Worm (Caenorhabditis elegans) whole organism, L1 larva: Measurements from ENCODE around the gene F01D5.2.
A peak's percentile ranks its signal among the peaks of the same experiment; 100 is the strongest.

Experiments
- C34B4.2 ChIP-seq: sonication (generic microtip); optimal IDR thresholded peaks from 2 replicates; lab custom pipeline; 2017; ENCODE audit warnings: mild to moderate bottlenecking, missing genetic modification characterization, missing compliant biosample characterization
- aha-1 ChIP-seq: fragments of 150-350 bp; optimal IDR thresholded peaks from 2 replicates; lab custom pipeline; 2014; ENCODE audit warnings: missing biosample characterization, missing genetic modification characterization
- alr-1 ChIP-seq: fragments of 200-800 bp; sonication (Bioruptor generic); optimal IDR thresholded peaks from 2 replicates; lab custom pipeline; 2018; ENCODE audit warnings: borderline replicate concordance, mild to moderate bottlenecking, missing genetic modification characterization, missing compliant biosample characterization
- aly-2 ChIP-seq: fragments of 150-350 bp; optimal IDR thresholded peaks from 2 replicates; lab custom pipeline; 2014; ENCODE audit warnings: missing biosample characterization, missing genetic modification characterization
- ama-1 ChIP-seq: fragments of 150-350 bp; optimal IDR thresholded peaks from 2 replicates; lab custom pipeline; 2014
- ceh-8 ChIP-seq: fragments of 200-800 bp; sonication (Bioruptor generic); optimal IDR thresholded peaks from 2 replicates; lab custom pipeline; 2018; ENCODE audit warnings: mild to moderate bottlenecking, missing genetic modification characterization, moderate library complexity, missing compliant biosample characterization
- ceh-82 ChIP-seq, 3 experiments: fragments of 150-350 bp in 1 of 3; sonication (generic microtip) in 2 of 3; optimal IDR thresholded peaks; 2 replicates each; lab custom pipeline; 2014 to 2017; ENCODE audit warnings: missing biosample characterization in 3 of 3, missing genetic modification characterization in 3 of 3
- ceh-88 ChIP-seq: fragments of 200-800 bp; sonication (Bioruptor generic); IDR thresholded peaks from 2 replicates; pipeline ENCODE4 v1.3.6; 2022; ENCODE audit warnings: missing genetic modification characterization, missing compliant biosample characterization
- dpl-1 ChIP-seq, 3 experiments: fragments of 150-350 bp in 2 of 3; sonication (generic microtip) in 1 of 3; optimal IDR thresholded peaks; 2 replicates each; lab custom pipeline; 2014 to 2017; ENCODE audit warnings: missing biosample characterization in 3 of 3, missing genetic modification characterization in 3 of 3, missing genetic modification reagents in 3 of 3
- efl-1 ChIP-seq, 4 experiments: fragments of 150-350 bp; optimal IDR thresholded peaks in 3 of 4; peaks in 1 of 4; 1 replicate in 1 of 4; 2 replicates in 3 of 4; lab custom pipeline; 2014; ENCODE audit warnings: missing biosample characterization in 2 of 4, missing genetic modification characterization in 2 of 4, missing genetic modification reagents in 2 of 4
- efl-3 ChIP-seq: fragments of 200-800 bp; sonication (Bioruptor generic); optimal IDR thresholded peaks from 2 replicates; lab custom pipeline; 2018; ENCODE audit warnings: mild to moderate bottlenecking, missing genetic modification characterization, missing compliant biosample characterization
- elt-2 ChIP-seq: sonication (generic microtip); optimal IDR thresholded peaks from 2 replicates; lab custom pipeline; 2016; ENCODE audit warnings: missing genetic modification characterization, mild to moderate bottlenecking, inconsistent platforms, missing compliant biosample characterization, missing genetic modification reagents
- elt-3 ChIP-seq, 6 experiments: fragments of 150-350 bp in 1 of 6; sonication (generic microtip); optimal IDR thresholded peaks; 2 replicates each; lab custom pipeline; 2017 to 2018; ENCODE audit warnings: missing biosample characterization in 6 of 6, missing genetic modification characterization in 6 of 6, inconsistent platforms in 1 of 6
- fkh-8 ChIP-seq: sonication (generic microtip); optimal IDR thresholded peaks from 2 replicates; lab custom pipeline; 2016; ENCODE audit warnings: mild to moderate bottlenecking, missing genetic modification characterization, missing compliant biosample characterization
- fos-1 ChIP-seq: fragments of 150-350 bp; optimal IDR thresholded peaks from 2 replicates; lab custom pipeline; 2014; ENCODE audit warnings: missing biosample characterization, missing genetic modification characterization
- hlh-4 ChIP-seq: sonication (generic microtip); optimal IDR thresholded peaks from 2 replicates; lab custom pipeline; 2016; ENCODE audit warnings: mild to moderate bottlenecking, missing genetic modification characterization, missing compliant biosample characterization
- hpl-2 ChIP-seq: fragments of 150-350 bp; optimal IDR thresholded peaks from 2 replicates; lab custom pipeline; 2014; ENCODE audit warnings: missing biosample characterization, missing genetic modification reagents, missing genetic modification characterization
- isw-1 ChIP-seq: fragments of 200-800 bp; sonication (Bioruptor generic); IDR thresholded peaks from 2 replicates; pipeline ENCODE4 v1.3.6; 2022; ENCODE audit warnings: missing genetic modification characterization, missing compliant biosample characterization
- jun-1 ChIP-seq: fragments of 150-350 bp; optimal IDR thresholded peaks from 2 replicates; lab custom pipeline; 2014; ENCODE audit warnings: missing biosample characterization, missing genetic modification reagents, missing genetic modification characterization
- lin-13 ChIP-seq: fragments of 150-350 bp; optimal IDR thresholded peaks from 2 replicates; lab custom pipeline; 2014; ENCODE audit warnings: missing biosample characterization, missing genetic modification reagents, missing genetic modification characterization
- lin-14 ChIP-seq: fragments of 200-800 bp; sonication (Bioruptor generic); optimal IDR thresholded peaks from 2 replicates; lab custom pipeline; 2018; ENCODE audit warnings: mild to moderate bottlenecking, missing genetic modification characterization, moderate library complexity, missing compliant biosample characterization
- lin-35 ChIP-seq, 2 experiments: fragments of 150-350 bp; optimal IDR thresholded peaks; 2 replicates each; lab custom pipeline; 2014; ENCODE audit warnings: missing biosample characterization in 2 of 2, missing genetic modification characterization in 2 of 2, missing genetic modification reagents in 2 of 2
- lsy-2 ChIP-seq, 2 experiments: fragments of 150-350 bp; optimal IDR thresholded peaks; 2 replicates each; lab custom pipeline; 2014; ENCODE audit warnings: missing biosample characterization in 2 of 2, missing genetic modification characterization in 2 of 2
- mef-2 ChIP-seq: fragments of 150-350 bp; optimal IDR thresholded peaks from 2 replicates; lab custom pipeline; 2014; ENCODE audit warnings: missing biosample characterization, missing genetic modification characterization
- mep-1 ChIP-seq: fragments of 150-350 bp; optimal IDR thresholded peaks from 2 replicates; lab custom pipeline; 2014; ENCODE audit warnings: missing biosample characterization, missing genetic modification characterization
- nhr-19 ChIP-seq: fragments of 200-800 bp; sonication (Bioruptor generic); conservative IDR thresholded peaks from 2 replicates; pipeline ENCODE4 v1.3.6; 2022; ENCODE audit warnings: missing genetic modification characterization, missing compliant biosample characterization
- nhr-237 ChIP-seq: fragments of 150-350 bp; optimal IDR thresholded peaks from 2 replicates; lab custom pipeline; 2014; ENCODE audit warnings: missing biosample characterization, missing genetic modification characterization
- nhr-71 ChIP-seq: sonication (generic microtip); optimal IDR thresholded peaks from 2 replicates; lab custom pipeline; 2016; ENCODE audit warnings: mild to moderate bottlenecking, missing genetic modification characterization, moderate library complexity, missing compliant biosample characterization
- nhr-85 ChIP-seq: sonication (generic microtip); peaks from one replicate; lab custom pipeline; 2016; ENCODE audit warnings: missing genetic modification characterization, inconsistent platforms, missing compliant biosample characterization
- nhr-90 ChIP-seq: sonication (generic microtip); optimal IDR thresholded peaks from 2 replicates; lab custom pipeline; 2016; ENCODE audit warnings: mild to moderate bottlenecking, missing genetic modification characterization, missing compliant biosample characterization; ENCODE audit not compliant: poor library complexity
- pag-3 ChIP-seq: sonication (generic microtip); optimal IDR thresholded peaks from 2 replicates; lab custom pipeline; 2017; ENCODE audit warnings: missing genetic modification characterization, mild to moderate bottlenecking, missing compliant biosample characterization, antibody characterized with exemption, borderline replicate concordance; ENCODE audit not compliant: insufficient read depth
- pqm-1 ChIP-seq: sonication (generic microtip); optimal IDR thresholded peaks from 3 replicates; lab custom pipeline; 2017; ENCODE audit warnings: missing biosample characterization, missing genetic modification characterization
- snu-23 ChIP-seq: sonication (generic microtip); optimal IDR thresholded peaks from 2 replicates; lab custom pipeline; 2016; ENCODE audit warnings: missing genetic modification characterization, missing compliant biosample characterization
- sptf-1 ChIP-seq: fragments of 150-350 bp; optimal IDR thresholded peaks from 2 replicates; lab custom pipeline; 2014; ENCODE audit warnings: missing biosample characterization, missing genetic modification characterization
- swsn-7 ChIP-seq: sonication (generic microtip); optimal IDR thresholded peaks from 2 replicates; lab custom pipeline; 2016; ENCODE audit warnings: missing genetic modification characterization, missing compliant biosample characterization
- tlp-1 ChIP-seq: fragments of 150-350 bp; optimal IDR thresholded peaks from 2 replicates; lab custom pipeline; 2014; ENCODE audit warnings: missing biosample characterization, missing genetic modification characterization
- unc-62 ChIP-seq: fragments of 150-350 bp; optimal IDR thresholded peaks from 2 replicates; lab custom pipeline; 2014; ENCODE audit warnings: missing biosample characterization, missing genetic modification reagents, missing genetic modification characterization
- xbp-1 ChIP-seq: sonication (generic microtip); optimal IDR thresholded peaks from 2 replicates; lab custom pipeline; 2016; ENCODE audit warnings: missing genetic modification characterization, missing compliant biosample characterization
- zag-1 ChIP-seq: fragments of 150-350 bp; optimal IDR thresholded peaks from 2 replicates; lab custom pipeline; 2014; ENCODE audit warnings: missing biosample characterization, missing genetic modification characterization
- zip-4 ChIP-seq: fragments of 200-800 bp; sonication (Bioruptor generic); optimal IDR thresholded peaks from 2 replicates; lab custom pipeline; 2018; ENCODE audit warnings: mild to moderate bottlenecking, missing genetic modification characterization, moderate library complexity, missing compliant biosample characterization
- ztf-11 ChIP-seq, 2 experiments: sonication (generic microtip); optimal IDR thresholded peaks; 2 replicates each; lab custom pipeline; 2016 to 2017; ENCODE audit warnings: missing genetic modification characterization in 2 of 2, missing biosample characterization in 1 of 2, missing compliant biosample characterization in 1 of 2
- ztf-4 ChIP-seq: fragments of 150-350 bp; optimal IDR thresholded peaks from 2 replicates; lab custom pipeline; 2014; ENCODE audit warnings: missing biosample characterization, missing genetic modification characterization

Gene F01D5.2

ce11 chrII:13961567-13961966, 37.3 kb downstream of the F01D5.2 start:
- TF ChIP-seq nhr-85, result peak; percentile 14
- no peak for TF ChIP-seq aha-1 (tag; lab: Kevin White, UChicago)

- TF ChIP-seq fkh-8 (no peak), ceh-82 (tag; optimal IDR thresholded peaks at IDR 0.05; lab: Kevin White, UChicago) (no peak), ama-1 (lab: Kevin White, UChicago) (no peak), zip-4 (no peak), lin-35 (GFP tag; optimal IDR thresholded peaks at IDR 0.05; lab: Kevin White, UChicago) (peak in 1 of 2 experiments; percentile 44), elt-3 (tag; optimal IDR thresholded peaks at IDR 0.05; lab: Kevin White, UChicago) (no peak), ztf-4 (tag; lab: Kevin White, UChicago) (no peak), unc-62 (GFP tag; lab: Kevin White, UChicago) (no peak), fos-1 (no peak), C34B4.2 (tag; lab: Kevin White, UChicago) (no peak), lsy-2 (tag; optimal IDR thresholded peaks at IDR 0.05; lab: Kevin White, UChicago) (peak; percentile 5 to 22), ceh-88 (GFP tag; lab: Robert Waterston, UW) (no peak), ceh-8 (GFP tag; lab: Kevin White, UChicago) (no peak), hpl-2 (GFP tag; lab: Kevin White, UChicago) (no peak), jun-1 (no peak), pag-3 (tag; lab: Kevin White, UChicago) (no peak), swsn-7 (tag; lab: Kevin White, UChicago) (no peak), lin-13 (GFP tag; lab: Kevin White, UChicago) (no peak), tlp-1 (no peak), mep-1 (tag; lab: Kevin White, UChicago) (no peak), isw-1 (no peak), hlh-4 (tag; lab: Kevin White, UChicago) (no peak), nhr-90 (tag; lab: Kevin White, UChicago) (no peak), lin-14 (GFP tag; lab: Kevin White, UChicago) (peak; percentile 23), nhr-237 (tag; lab: Kevin White, UChicago) (no peak), xbp-1 (no peak), zag-1 (tag; lab: Kevin White, UChicago) (no peak), sptf-1 (tag; lab: Kevin White, UChicago) (no peak), efl-1 (optimal IDR thresholded peaks at IDR 0.05; lab: Kevin White, UChicago) (no peak), efl-1 (GFP tag; optimal IDR thresholded peaks at IDR 0.05 in 1 of 2; lab: Kevin White, UChicago) (no peak), snu-23 (GFP tag; lab: Kevin White, UChicago) (no peak), alr-1 (tag; lab: Kevin White, UChicago) (no peak), mef-2 (tag; lab: Kevin White, UChicago) (no peak), nhr-19 (no peak), elt-2 (peak; percentile 36), nhr-85 (peak; percentile 23), dpl-1 (GFP tag; optimal IDR thresholded peaks at IDR 0.05; lab: Kevin White, UChicago) (peak in 1 of 3 experiments; percentile 38), pqm-1 (no peak), efl-3 (GFP tag; lab: Kevin White, UChicago) (no peak), nhr-71 (tag; lab: Kevin White, UChicago) (peak; percentile 25), ztf-11 (tag; optimal IDR thresholded peaks at IDR 0.05; lab: Kevin White, UChicago) (no peak), aly-2 (tag; lab: Kevin White, UChicago) (no peak)
These were observed 40.5 kb downstream of the F01D5.2 start for ce11 chrII:13958359-13958758.
